Fruit fly (Drosophila melanogaster) whole organism, embryonic: ENCODE data around the gene CG32483.

Source experiments
- Ada2b ChIP-seq: fragments of 200-800 bp; sonication (Bioruptor generic); IDR thresholded peaks from 2 replicates; pipeline ENCODE4 v1.3.6; 2022; ENCODE audit warnings: missing biosample characterization, missing genetic modification characterization
- Adf1 ChIP-seq: fragments of 200-800 bp; sonication (Bioruptor generic); IDR thresholded peaks from 2 replicates; pipeline ENCODE4 v1.3.6; 2022; ENCODE audit warnings: missing biosample characterization, missing genetic modification characterization
- BEAF-32 ChIP-seq: fragments of 200-800 bp; sonication (Bioruptor generic); optimal IDR thresholded peaks from 3 replicates; lab custom pipeline; 2017; ENCODE audit warnings: missing biosample characterization, missing genetic modification characterization, mild to moderate bottlenecking, moderate library complexity, missing genetic modification reagents
- Bdp1 ChIP-seq: fragments of 200-800 bp; sonication (Bioruptor generic); optimal IDR thresholded peaks from 3 replicates; lab custom pipeline; 2016; ENCODE audit warnings: missing biosample characterization, missing genetic modification characterization
- BtbVII ChIP-seq: fragments of 200-800 bp; sonication (Bioruptor generic); optimal IDR thresholded peaks from 3 replicates; lab custom pipeline; 2017; ENCODE audit warnings: missing biosample characterization, mild to moderate bottlenecking, missing genetic modification characterization
- Bteb2 ChIP-seq: fragments of 200-800 bp; sonication (Bioruptor generic); optimal IDR thresholded peaks from 2 replicates; lab custom pipeline; 2016; ENCODE audit warnings: missing biosample characterization, missing genetic modification characterization
- CG11247 ChIP-seq: fragments of 200-800 bp; sonication (Bioruptor generic); IDR thresholded peaks from 2 replicates; pipeline ENCODE4 v1.3.6; 2022; ENCODE audit warnings: missing biosample characterization, missing genetic modification characterization
- CG13287 ChIP-seq: fragments of 200-800 bp; sonication (Bioruptor generic); IDR thresholded peaks from 2 replicates; pipeline ENCODE4 v1.3.6; 2022; ENCODE audit warnings: missing biosample characterization, missing genetic modification characterization; ENCODE audit not compliant: partially characterized antibody
- CG13296 ChIP-seq: fragments of 200-800 bp; sonication (Bioruptor generic); optimal IDR thresholded peaks from 3 replicates; lab custom pipeline; 2018; ENCODE audit warnings: missing biosample characterization, mild to moderate bottlenecking, missing genetic modification characterization
- CG15514 ChIP-seq: fragments of 200-800 bp; sonication (Bioruptor generic); optimal IDR thresholded peaks from 3 replicates; lab custom pipeline; 2017; ENCODE audit warnings: missing biosample characterization, missing genetic modification characterization, mild to moderate bottlenecking, moderate library complexity, missing genetic modification reagents
- CG15696 ChIP-seq: fragments of 200-800 bp; sonication (Bioruptor generic); optimal IDR thresholded peaks from 2 replicates; lab custom pipeline; 2019; ENCODE audit warnings: missing biosample characterization, mild to moderate bottlenecking, missing genetic modification characterization, moderate library complexity
- CG1603 ChIP-seq: fragments of 200-800 bp; sonication (Bioruptor generic); optimal IDR thresholded peaks from 2 replicates; lab custom pipeline; 2019; ENCODE audit warnings: missing biosample characterization, mild to moderate bottlenecking, missing genetic modification characterization, moderate library complexity
- CG2712 ChIP-seq: fragments of 200-800 bp; optimal IDR thresholded peaks from 3 replicates; lab custom pipeline; 2019; ENCODE audit warnings: missing biosample characterization, mild to moderate bottlenecking, missing genetic modification characterization, moderate library complexity
- CG32772 ChIP-seq: fragments of 200-800 bp; sonication (Bioruptor generic); IDR thresholded peaks from 2 replicates; pipeline ENCODE4 v1.3.6; 2022; ENCODE audit warnings: missing biosample characterization, missing genetic modification characterization
- CG34422 ChIP-seq: fragments of 200-800 bp; sonication (Bioruptor generic); IDR thresholded peaks from 3 replicates; pipeline ENCODE4 v1.3.6; 2022; ENCODE audit warnings: missing biosample characterization, missing genetic modification characterization
- CG3847 ChIP-seq: fragments of 200-800 bp; sonication (Bioruptor generic); IDR thresholded peaks from 2 replicates; pipeline ENCODE4 v1.3.6; 2022; ENCODE audit warnings: missing biosample characterization, missing genetic modification characterization
- CG7357 ChIP-seq: fragments of 200-800 bp; sonication (Bioruptor generic); IDR thresholded peaks from 3 replicates; pipeline ENCODE4 v1.3.6; 2022; ENCODE audit warnings: missing biosample characterization, missing genetic modification characterization
- CG8388 ChIP-seq: fragments of 200-800 bp; sonication (Bioruptor generic); optimal IDR thresholded peaks from 2 replicates; lab custom pipeline; 2019; ENCODE audit warnings: missing biosample characterization, mild to moderate bottlenecking, missing genetic modification characterization, moderate library complexity
- CG9215 ChIP-seq: fragments of 200-800 bp; sonication (Bioruptor generic); IDR thresholded peaks from 2 replicates; pipeline ENCODE4 v1.3.6; 2022; ENCODE audit warnings: missing biosample characterization, missing genetic modification characterization
- CG9727 ChIP-seq: fragments of 200-800 bp; sonication (Bioruptor generic); optimal IDR thresholded peaks from 3 replicates; lab custom pipeline; 2017; ENCODE audit warnings: missing biosample characterization, mild to moderate bottlenecking, missing genetic modification characterization
- Camta ChIP-seq: fragments of 200-800 bp; sonication (Bioruptor generic); optimal IDR thresholded peaks from 2 replicates; lab custom pipeline; 2016; ENCODE audit warnings: missing biosample characterization, missing genetic modification characterization
- CrebB ChIP-seq: fragments of 200-800 bp; sonication (Bioruptor generic); optimal IDR thresholded peaks from 3 replicates; lab custom pipeline; 2018; ENCODE audit warnings: missing biosample characterization, mild to moderate bottlenecking, missing genetic modification characterization
- Dad ChIP-seq: fragments of 200-800 bp; sonication (Bioruptor generic); optimal IDR thresholded peaks from 3 replicates; lab custom pipeline; 2016; ENCODE audit warnings: missing biosample characterization, missing genetic modification characterization
- Doc3 ChIP-seq: fragments of 200-800 bp; sonication (Bioruptor generic); IDR thresholded peaks from 3 replicates; pipeline ENCODE4 v1.3.6; 2022; ENCODE audit warnings: missing biosample characterization, missing genetic modification characterization; ENCODE audit not compliant: partially characterized antibody
- Ets97D ChIP-seq: fragments of 200-800 bp; sonication (Bioruptor generic); optimal IDR thresholded peaks from 3 replicates; lab custom pipeline; 2016; ENCODE audit warnings: missing biosample characterization, missing genetic modification characterization
- Gug ChIP-seq: fragments of 200-800 bp; sonication (Bioruptor generic); IDR thresholded peaks from 4 replicates; pipeline ENCODE4 v1.3.6; 2022; ENCODE audit warnings: missing biosample characterization, missing genetic modification characterization
- Hr51 ChIP-seq, 2 experiments: fragments of 200-800 bp; sonication (Bioruptor generic); optimal IDR thresholded peaks; 2 replicates in 1 of 2; 3 replicates in 1 of 2; lab custom pipeline; 2016 to 2018; ENCODE audit warnings: missing biosample characterization in 2 of 2, missing genetic modification characterization in 2 of 2, mild to moderate bottlenecking in 1 of 2, moderate library complexity in 1 of 2
- Myb ChIP-seq: fragments of 200-800 bp; sonication (Bioruptor generic); optimal IDR thresholded peaks from 2 replicates; lab custom pipeline; 2016; ENCODE audit warnings: missing biosample characterization, missing genetic modification characterization
- Nf-YA ChIP-seq: fragments of 200-800 bp; sonication (Bioruptor generic); IDR thresholded peaks from 2 replicates; pipeline ENCODE4 v1.3.6; 2022; ENCODE audit warnings: missing biosample characterization, missing genetic modification characterization
- al ChIP-seq: fragments of 200-800 bp; sonication (Bioruptor generic); IDR thresholded peaks from 2 replicates; pipeline ENCODE4 v1.3.6; 2022; ENCODE audit warnings: missing biosample characterization, missing genetic modification characterization
- da ChIP-seq: fragments of 200-800 bp; sonication (Bioruptor generic); optimal IDR thresholded peaks from 2 replicates; lab custom pipeline; 2016; ENCODE audit warnings: missing biosample characterization, missing genetic modification characterization
- exex ChIP-seq: fragments of 200-800 bp; sonication (Bioruptor generic); optimal IDR thresholded peaks from 4 replicates; lab custom pipeline; 2018; ENCODE audit warnings: missing biosample characterization, mild to moderate bottlenecking, missing genetic modification characterization, moderate library complexity
- fd64A ChIP-seq: fragments of 200-800 bp; sonication (Bioruptor generic); optimal IDR thresholded peaks from 3 replicates; lab custom pipeline; 2018; ENCODE audit warnings: missing biosample characterization, mild to moderate bottlenecking, missing genetic modification characterization
- grn ChIP-seq: fragments of 200-800 bp; sonication (Bioruptor generic); optimal IDR thresholded peaks from 3 replicates; lab custom pipeline; 2017; ENCODE audit warnings: missing biosample characterization, missing genetic modification characterization
- hth ChIP-seq: fragments of >200 bp; optimal IDR thresholded peaks from 2 replicates; lab custom pipeline; 2017; ENCODE audit warnings: inconsistent platforms
- jumu ChIP-seq: fragments of 200-800 bp; sonication (Bioruptor generic); optimal IDR thresholded peaks from 3 replicates; lab custom pipeline; 2016; ENCODE audit warnings: missing biosample characterization, missing genetic modification characterization
- lilli ChIP-seq: fragments of 200-800 bp; sonication (Bioruptor generic); optimal IDR thresholded peaks from 3 replicates; lab custom pipeline; 2016; ENCODE audit warnings: missing biosample characterization, missing genetic modification characterization
- lmd ChIP-seq: fragments of 200-800 bp; sonication (Bioruptor generic); IDR thresholded peaks from 2 replicates; pipeline ENCODE4 v1.3.6; 2022; ENCODE audit warnings: missing biosample characterization, missing genetic modification characterization
- lov ChIP-seq, 2 experiments: fragments of 200-800 bp in 1 of 2; fragments of >200 bp in 1 of 2; sonication (Bioruptor generic) in 1 of 2; IDR thresholded peaks in 1 of 2; optimal IDR thresholded peaks in 1 of 2; 2 replicates in 1 of 2; 3 replicates in 1 of 2; pipeline versions ENCODE4 v1.3.6 to Lab custom; 2017 to 2022; ENCODE audit warnings: missing biosample characterization in 1 of 2, missing genetic modification characterization in 1 of 2
- mld ChIP-seq: fragments of 200-800 bp; sonication (Bioruptor generic); IDR thresholded peaks from 3 replicates; pipeline ENCODE4 v1.3.6; 2022; ENCODE audit warnings: missing biosample characterization, missing genetic modification characterization; ENCODE audit not compliant: partially characterized antibody
- onecut ChIP-seq: fragments of 200-800 bp; sonication (Bioruptor generic); IDR thresholded peaks from 2 replicates; pipeline ENCODE4 v1.3.6; 2022; ENCODE audit warnings: missing biosample characterization, missing genetic modification characterization
- phol ChIP-seq: fragments of 200-800 bp; sonication (Bioruptor generic); optimal IDR thresholded peaks from 3 replicates; lab custom pipeline; 2018; ENCODE audit warnings: missing biosample characterization, mild to moderate bottlenecking, missing genetic modification characterization, moderate library complexity
- ro ChIP-seq: fragments of 200-800 bp; sonication (Bioruptor generic); IDR thresholded peaks from 2 replicates; pipeline ENCODE4 v1.3.6; 2022; ENCODE audit warnings: missing biosample characterization, missing genetic modification characterization
- sens-2 ChIP-seq: fragments of 200-800 bp; sonication (Bioruptor generic); IDR thresholded peaks from 2 replicates; pipeline ENCODE4 v1.3.6; 2022; ENCODE audit warnings: missing biosample characterization, missing genetic modification characterization
- sqz ChIP-seq: fragments of 200-800 bp; sonication (Bioruptor generic); optimal IDR thresholded peaks from 3 replicates; lab custom pipeline; 2018; ENCODE audit warnings: missing biosample characterization, mild to moderate bottlenecking, missing genetic modification characterization
- ssp ChIP-seq: fragments of 200-800 bp; sonication (Bioruptor generic); IDR thresholded peaks from 2 replicates; pipeline ENCODE4 v1.3.6; 2022; ENCODE audit warnings: missing biosample characterization, missing genetic modification characterization
- unpg ChIP-seq: fragments of 200-800 bp; sonication (Bioruptor generic); optimal IDR thresholded peaks from 3 replicates; lab custom pipeline; 2018; ENCODE audit warnings: missing biosample characterization, mild to moderate bottlenecking, missing genetic modification characterization, moderate library complexity
- vnd ChIP-seq: fragments of 200-800 bp; sonication (Bioruptor generic); IDR thresholded peaks from 3 replicates; pipeline ENCODE4 v1.3.6; 2022; ENCODE audit warnings: missing biosample characterization, missing genetic modification characterization; ENCODE audit not compliant: partially characterized antibody

CG32483 gene

DNA sequence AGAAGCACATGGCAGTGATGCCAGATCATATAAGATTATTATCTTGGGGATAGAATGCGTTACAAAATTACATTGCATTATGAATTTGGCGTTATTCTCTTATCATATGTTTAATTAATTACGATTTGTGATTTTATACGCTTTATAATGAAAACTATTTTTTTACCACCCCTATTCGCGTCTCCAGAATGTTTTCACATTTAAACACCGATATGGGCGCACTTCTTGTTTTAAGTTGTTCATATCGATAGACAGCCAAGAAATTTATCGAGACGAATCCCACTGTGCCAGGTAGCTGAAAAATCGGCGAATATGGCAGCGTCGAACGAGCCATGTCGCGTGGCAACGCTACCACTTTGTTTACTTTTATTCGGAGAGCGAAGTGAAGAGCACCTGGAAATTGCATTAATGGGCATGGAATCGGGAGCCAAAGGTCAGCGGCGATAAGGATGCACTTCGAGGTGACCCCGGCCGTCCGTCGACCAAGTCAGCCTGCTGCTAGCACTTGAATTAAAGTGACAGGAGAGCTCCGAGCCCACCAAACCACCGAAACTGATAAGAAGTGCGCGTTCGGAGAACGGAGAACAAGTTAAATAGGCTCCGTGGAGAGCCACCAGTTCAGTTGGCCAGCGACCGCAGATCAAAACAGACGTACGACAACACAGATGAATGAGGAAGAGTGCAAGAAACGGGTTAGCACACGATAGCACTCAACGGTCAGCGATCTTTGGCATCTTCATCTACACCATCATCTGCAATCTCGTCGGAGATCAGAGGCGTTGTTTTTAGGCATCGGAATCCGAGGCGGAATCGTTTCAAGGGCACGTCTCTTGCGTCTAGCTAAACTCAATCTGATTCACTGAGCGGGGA lies 41.5 kb downstream of the CG32483 start, which contains the start of gene Gale (continued):
- peak; percentile 4; the same call in 1 of the 2 replicates for TF ChIP-seq Ada2b (GFP tag; lab: Robert Waterston, UW)
- TF ChIP-seq CG32772 (GFP tag; lab: Robert Waterston, UW), result 0 out of 2 replicates have a peak, but pooled peaks have one; percentile 6
- TF ChIP-seq Bteb2 (GFP tag; lab: Kevin White, UChicago), result no peak
- peak; percentile 40; the same call in 1 of the 3 replicates for TF ChIP-seq CG34422 (GFP tag; lab: Robert Waterston, UW)
- no peak for TF ChIP-seq unpg
- peak; percentile 10; the same call in 1 of the 2 replicates for TF ChIP-seq al (GFP tag; lab: Robert Waterston, UW)
- TF ChIP-seq lilli (GFP tag; lab: Kevin White, UChicago), result no peak
- no peak for TF ChIP-seq da (GFP tag; lab: Kevin White, UChicago)
- TF ChIP-seq ro (GFP tag; lab: Robert Waterston, UW), result no peak
- peak; percentile 66 for TF ChIP-seq BEAF-32 (GFP tag; lab: Kevin White, UChicago)
- TF ChIP-seq Hr51 (GFP tag; optimal IDR thresholded peaks at IDR 0.05; lab: Kevin White, UChicago), result no peak
- peak; percentile 38; the same call in 1 of the 2 replicates for TF ChIP-seq onecut (GFP tag; lab: Robert Waterston, UW)
- no peak; the same call in 1 of the 2 replicates for TF ChIP-seq lmd (GFP tag; lab: Robert Waterston, UW)
- TF ChIP-seq sqz (GFP tag; lab: Kevin White, UChicago), result no peak
- peak; percentile 65 for TF ChIP-seq CG9727 (GFP tag; lab: Kevin White, UChicago)
- peak; percentile 59 for TF ChIP-seq Myb (GFP tag; lab: Kevin White, UChicago)
- TF ChIP-seq CG15696 (tag; lab: Kevin White, UChicago), result no peak
- TF ChIP-seq jumu, result peak; percentile 2
- TF ChIP-seq Dad (GFP tag; lab: Kevin White, UChicago), result peak; percentile 30
- TF ChIP-seq sens-2 (GFP tag; lab: Robert Waterston, UW), result no peak
- peak; percentile 49; the same call in 2 of the 3 replicates for TF ChIP-seq Doc3 (GFP tag; lab: Robert Waterston, UW)
- peak; percentile 79 for TF ChIP-seq grn (GFP tag; lab: Kevin White, UChicago)
- no peak for TF ChIP-seq hth (lab: Kevin White, UChicago)
- TF ChIP-seq exex (tag; lab: Kevin White, UChicago), result peak; percentile 32
- TF ChIP-seq Gug (GFP tag; lab: Robert Waterston, UW), result 0 out of 4 replicates have a peak, but pooled peaks have one; percentile 4
- TF ChIP-seq Bdp1, result no peak
- TF ChIP-seq CG7357 (GFP tag; lab: Robert Waterston, UW), result no peak
- no peak for TF ChIP-seq CrebB (tag; lab: Kevin White, UChicago)
- peak; percentile 6 for TF ChIP-seq phol (tag; lab: Kevin White, UChicago)
- no peak for TF ChIP-seq CG2712 (tag; lab: Kevin White, UChicago)
- peak; percentile 85 for TF ChIP-seq Ets97D (GFP tag; lab: Kevin White, UChicago)
- TF ChIP-seq CG15514 (GFP tag; lab: Kevin White, UChicago), result no peak
- peak; percentile 27 for TF ChIP-seq CG1603 (tag; lab: Kevin White, UChicago)
- TF ChIP-seq CG3847 (GFP tag; lab: Robert Waterston, UW), result peak; percentile 92
- TF ChIP-seq Nf-YA (GFP tag; lab: Robert Waterston, UW), result no peak
- no peak for TF ChIP-seq Camta (GFP tag; lab: Kevin White, UChicago)
- peak; percentile 76 for TF ChIP-seq CG13287
- TF ChIP-seq lov (optimal IDR thresholded peaks at IDR 0.05; lab: Kevin White, UChicago), result no peak
- no peak for TF ChIP-seq lov (GFP tag; IDR thresholded peaks at IDR 0.05; lab: Robert Waterston, UW)
- no peak for TF ChIP-seq CG11247
- no peak; the same call in 2 of the 3 replicates for TF ChIP-seq mld
- peak; percentile 53; the same call in 1 of the 3 replicates for TF ChIP-seq vnd
- no peak for TF ChIP-seq CG8388
- no peak for TF ChIP-seq fd64A (GFP tag; lab: Kevin White, UChicago)
- TF ChIP-seq CG9215 (GFP tag; lab: Robert Waterston, UW), result no peak
- TF ChIP-seq CG13296, result no peak
- peak; percentile 7; the same call in 1 of the 2 replicates for TF ChIP-seq Adf1
- no peak for TF ChIP-seq ssp
- TF ChIP-seq BtbVII, result no peak
